Worm (Caenorhabditis elegans): ENCODE data around the gene atz-1.

The atz-1 gene

DNA sequence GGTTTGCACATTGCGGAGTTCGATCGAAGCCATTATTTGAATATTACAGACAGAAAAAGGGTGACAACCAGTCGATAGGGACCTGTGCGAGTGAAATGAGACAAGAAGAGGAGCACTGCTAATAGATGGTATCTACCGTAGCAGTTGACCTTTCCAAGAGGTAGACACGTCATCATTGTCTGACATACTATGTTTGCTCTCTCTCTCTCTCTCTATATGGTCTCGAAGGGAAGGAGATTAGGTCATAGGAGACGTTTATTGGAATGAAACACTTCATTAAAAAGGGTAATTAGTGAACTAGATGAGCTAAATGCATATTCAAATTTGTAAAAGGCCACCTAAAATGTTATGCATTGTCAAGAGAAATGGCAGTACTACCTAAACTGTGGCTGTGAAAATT, at the start of gene atz-1:
atz-1 (minus strand) TSS at position 101 of the 400 bp plus-strand sequence.
- TF ChIP-seq pha-4 (tag; optimal IDR thresholded peaks at IDR 0.05): no peak
- TF ChIP-seq ceh-39 (tag; optimal IDR thresholded peaks at IDR 0.05): peak; percentile 36
- TF ChIP-seq sem-2 (GFP tag; optimal IDR thresholded peaks at IDR 0.05): no peak
- peak; percentile 80 for TF ChIP-seq nhr-2 (tag; optimal IDR thresholded peaks at IDR 0.05)

DNA sequence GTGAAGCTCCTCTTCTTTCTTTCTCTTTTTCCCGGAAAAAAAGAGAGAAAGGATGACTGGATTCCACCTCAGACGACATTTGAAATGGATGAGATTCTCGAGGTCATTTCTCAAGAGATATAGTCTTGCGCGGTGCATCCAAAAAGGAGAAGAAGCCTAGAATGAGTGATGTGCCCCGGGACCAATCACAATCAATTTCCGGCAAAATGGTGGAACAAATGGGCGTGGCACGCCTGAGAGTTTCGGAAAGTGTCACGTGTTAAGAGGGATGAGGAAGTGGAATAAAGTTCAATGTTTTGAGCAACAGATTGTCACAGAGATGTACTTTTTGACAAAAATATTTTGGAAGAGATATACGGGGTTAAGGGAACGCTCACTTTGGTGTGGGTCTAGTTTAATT, 49.7 kb upstream of the atz-1 start:
- no peak for TF ChIP-seq elt-1 (tag; optimal IDR thresholded peaks at IDR 0.05; ENCODE audit: borderline replicate concordance, insufficient read depth)
- no peak for TF ChIP-seq ztf-11 (tag; optimal IDR thresholded peaks at IDR 0.05)
- TF ChIP-seq sem-2 (GFP tag; optimal IDR thresholded peaks at IDR 0.05): no peak
- no peak for TF ChIP-seq elt-3 (tag; optimal IDR thresholded peaks at IDR 0.05)
- no peak for TF ChIP-seq nhr-12 (tag; optimal IDR thresholded peaks at IDR 0.05)
- no peak for TF ChIP-seq blmp-1 (tag; optimal IDR thresholded peaks at IDR 0.05)
- no peak for TF ChIP-seq ces-1 (GFP tag; optimal IDR thresholded peaks at IDR 0.05)
- no peak for TF ChIP-seq ceh-83 (GFP tag; optimal IDR thresholded peaks at IDR 0.05)

DNA sequence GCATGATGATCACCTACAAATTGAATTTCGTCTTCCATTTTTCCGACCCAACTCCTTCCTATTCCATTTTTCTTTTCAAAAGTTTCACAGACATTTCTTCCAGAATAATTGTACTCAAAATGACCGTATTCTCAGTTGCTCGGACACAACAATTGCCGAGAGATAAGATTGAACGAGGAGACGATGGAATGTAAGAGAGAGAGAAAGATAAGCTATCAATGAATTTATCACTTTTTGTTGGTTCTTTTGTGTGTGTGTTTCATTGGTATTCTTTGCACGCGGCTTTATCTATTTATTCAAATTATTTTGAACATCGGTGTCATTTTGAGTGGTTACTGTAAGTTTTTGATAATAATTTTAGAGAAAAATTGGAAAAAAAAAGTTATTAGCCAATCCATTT, 44.5 kb upstream of the atz-1 start, which contains the start of gene ugt-65:
ugt-65 (plus strand) TSS at position 229 of the 400 bp plus-strand sequence.
- no peak for TF ChIP-seq lsy-2 (tag; optimal IDR thresholded peaks at IDR 0.05)
- no peak for TF ChIP-seq unc-120 (tag; optimal IDR thresholded peaks at IDR 0.05; ENCODE audit: poor library complexity, severe bottlenecking)
- TF ChIP-seq sem-2 (GFP tag; optimal IDR thresholded peaks at IDR 0.05): no peak
- no peak for TF ChIP-seq pha-4 (tag; optimal IDR thresholded peaks at IDR 0.05)
- no peak for TF ChIP-seq elt-1 (tag; optimal IDR thresholded peaks at IDR 0.05; ENCODE audit: borderline replicate concordance, insufficient read depth)
- no peak for TF ChIP-seq ceh-43 (GFP tag; optimal IDR thresholded peaks at IDR 0.05)
- TF ChIP-seq mep-1 (tag; optimal IDR thresholded peaks at IDR 0.05): no peak
- no peak for TF ChIP-seq bed-3 (GFP tag; optimal IDR thresholded peaks at IDR 0.05)
- no peak for TF ChIP-seq mab-5 (tag; optimal IDR thresholded peaks at IDR 0.05)

DNA sequence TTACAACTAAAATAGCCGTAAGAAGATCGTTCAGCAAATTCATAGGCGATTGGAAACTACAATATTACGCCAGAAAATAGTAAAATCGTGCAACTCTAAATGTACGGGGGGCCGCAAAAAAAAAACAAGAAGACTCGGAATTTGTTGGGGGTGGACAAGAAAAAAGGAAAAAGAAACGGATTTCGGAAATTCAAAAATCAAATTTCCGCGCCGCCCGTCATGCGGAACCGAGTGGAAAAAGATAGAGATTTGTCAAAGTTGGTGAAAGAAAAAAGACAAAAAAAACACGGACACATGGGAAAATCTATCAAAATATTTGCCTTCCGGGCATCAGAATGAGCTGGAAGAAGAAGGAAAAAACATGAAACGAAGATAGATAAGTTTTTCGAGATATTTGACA, 43.4 kb upstream of the atz-1 start:
- no peak for TF ChIP-seq nhr-12 (tag; optimal IDR thresholded peaks at IDR 0.05)
- peak; percentile 56 for TF ChIP-seq ces-1 (GFP tag; optimal IDR thresholded peaks at IDR 0.05)

DNA sequence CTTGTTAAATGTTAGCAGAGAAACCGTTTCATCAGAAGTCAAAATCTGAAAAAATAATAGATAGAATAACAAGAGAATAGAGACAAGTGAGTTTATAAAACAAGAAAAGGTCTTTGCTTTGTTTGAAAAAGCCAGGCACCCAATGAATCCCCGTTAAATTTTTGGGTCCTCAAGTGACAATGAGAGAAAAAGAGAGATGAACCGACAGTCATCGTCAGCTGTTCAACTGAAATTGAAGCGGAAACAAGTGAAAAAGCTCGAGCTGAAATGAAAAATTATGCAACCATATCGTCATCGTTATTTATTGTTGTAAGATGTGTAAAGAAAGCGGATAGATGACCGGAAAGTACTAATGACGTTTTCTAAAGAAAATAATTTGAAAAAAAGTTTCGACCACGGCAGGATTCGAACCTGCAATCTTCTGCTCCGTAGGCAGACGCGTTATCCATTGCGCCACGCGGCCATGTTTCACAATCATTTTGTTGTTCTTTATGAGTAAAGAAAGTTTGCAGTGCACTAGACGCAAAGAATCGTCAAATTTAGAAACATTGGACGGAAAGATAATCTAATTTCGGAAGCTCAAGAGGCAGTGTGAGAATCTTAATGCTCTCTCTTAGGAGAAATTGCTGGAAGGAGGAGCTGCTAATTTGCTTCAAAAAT, 41.7 kb upstream of the atz-1 start, which contains the start of gene F08G5.3:
F08G5.3 (minus strand) TSS at position 51 of the 660 bp plus-strand sequence.
- TF ChIP-seq hlh-1 (tag; optimal IDR thresholded peaks at IDR 0.05) (peak; percentile 44), drap-1 (GFP tag; optimal IDR thresholded peaks at IDR 0.05) (peak; percentile 4), ces-1 (GFP tag; optimal IDR thresholded peaks at IDR 0.05) (peak; percentile 70), unc-120 (tag; optimal IDR thresholded peaks at IDR 0.05; ENCODE audit: poor library complexity, severe bottlenecking) (peak; percentile 39), mep-1 (tag; optimal IDR thresholded peaks at IDR 0.05) (no peak), cnd-1 (tag; optimal IDR thresholded peaks at IDR 0.05) (no peak), sptf-1 (tag; optimal IDR thresholded peaks at IDR 0.05) (peak; percentile 31)

DNA sequence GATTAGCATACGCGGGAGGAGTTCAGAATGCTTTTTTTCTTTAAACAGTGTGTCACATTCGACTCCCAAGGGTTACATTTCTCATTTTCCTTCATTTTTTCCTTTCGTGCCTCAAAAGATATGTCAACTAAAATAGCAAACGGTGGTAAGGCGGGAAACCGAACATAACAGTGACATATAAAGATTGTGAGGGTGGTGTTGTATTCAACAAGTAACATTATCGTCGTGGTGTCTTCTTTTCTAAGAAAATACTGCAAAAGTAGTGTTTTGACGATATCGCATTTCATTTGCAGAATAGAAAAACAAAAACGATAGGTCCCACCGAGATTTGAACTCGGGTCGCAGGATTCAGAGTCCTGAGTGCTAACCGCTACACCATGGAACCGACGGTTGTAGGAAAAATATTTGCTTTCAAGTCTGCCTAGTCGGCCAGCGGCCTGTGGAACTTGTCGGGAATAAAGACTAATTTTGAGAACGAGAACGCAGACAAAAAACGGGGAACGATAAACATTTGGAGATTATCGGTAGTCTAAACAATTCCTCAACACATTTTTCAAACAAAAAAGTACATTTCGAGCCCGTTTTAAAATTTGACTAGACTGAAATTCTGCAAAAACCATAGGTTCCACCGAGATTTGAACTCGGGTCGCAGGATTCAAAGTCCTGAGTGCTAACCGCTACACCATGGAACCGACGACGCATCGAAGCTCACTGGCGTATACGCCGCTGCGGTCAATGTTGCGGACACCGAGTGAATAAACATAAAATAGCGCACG, 40.9 kb upstream of the atz-1 start:
- no peak for TF ChIP-seq sem-2 (GFP tag; optimal IDR thresholded peaks at IDR 0.05)
- TF ChIP-seq elt-3 (tag; optimal IDR thresholded peaks at IDR 0.05): no peak
- TF ChIP-seq nhr-2 (tag; optimal IDR thresholded peaks at IDR 0.05): no peak
- TF ChIP-seq lin-13 (tag; optimal IDR thresholded peaks at IDR 0.05): no peak
- TF ChIP-seq mep-1 (tag; optimal IDR thresholded peaks at IDR 0.05): no peak
- TF ChIP-seq hlh-1 (tag; optimal IDR thresholded peaks at IDR 0.05): no peak
- TF ChIP-seq ztf-11 (tag; optimal IDR thresholded peaks at IDR 0.05): no peak
- TF ChIP-seq zip-8 (tag; optimal IDR thresholded peaks at IDR 0.05): no peak
- TF ChIP-seq nhr-237 (tag; optimal IDR thresholded peaks at IDR 0.05): no peak
- no peak for TF ChIP-seq bed-3 (GFP tag; optimal IDR thresholded peaks at IDR 0.05)
- no peak for TF ChIP-seq ceh-43 (GFP tag; optimal IDR thresholded peaks at IDR 0.05)
- peak; percentile 48 for TF ChIP-seq ham-2 (GFP tag; optimal IDR thresholded peaks at IDR 0.05)
- no peak for TF ChIP-seq nhr-28 (tag; optimal IDR thresholded peaks at IDR 0.05)
- no peak for TF ChIP-seq tbx-8 (GFP tag; optimal IDR thresholded peaks at IDR 0.05)
- no peak for TF ChIP-seq nhr-12 (tag; optimal IDR thresholded peaks at IDR 0.05)
- TF ChIP-seq sptf-1 (tag; optimal IDR thresholded peaks at IDR 0.05): peak; percentile 52
- no peak for TF ChIP-seq flh-1 (GFP tag; optimal IDR thresholded peaks at IDR 0.05)
- peak; percentile 34 for TF ChIP-seq ceh-83 (GFP tag; optimal IDR thresholded peaks at IDR 0.05)
- TF ChIP-seq cnd-1 (tag; optimal IDR thresholded peaks at IDR 0.05): peak; percentile 35
- peak; percentile 63 for TF ChIP-seq lin-32 (GFP tag; optimal IDR thresholded peaks at IDR 0.05)
- TF ChIP-seq unc-39 (tag; optimal IDR thresholded peaks at IDR 0.05): no peak
- TF ChIP-seq blmp-1 (tag; optimal IDR thresholded peaks at IDR 0.05): no peak
- TF ChIP-seq drap-1 (GFP tag; optimal IDR thresholded peaks at IDR 0.05): no peak
- TF ChIP-seq M03D4.4 (tag; optimal IDR thresholded peaks at IDR 0.05): peak; percentile 32
- TF ChIP-seq unc-120 (tag; optimal IDR thresholded peaks at IDR 0.05; ENCODE audit: poor library complexity, severe bottlenecking): no peak
- no peak for TF ChIP-seq pha-4 (tag; optimal IDR thresholded peaks at IDR 0.05)
